Fruit fly (Drosophila melanogaster) whole organism, prepupa: Measurements from ENCODE around the gene CG10514.

Source experiments
- CG10631 ChIP-seq: fragments of 200-800 bp; sonication (Bioruptor generic); optimal IDR thresholded peaks from 2 replicates; lab custom pipeline; 2016; ENCODE audit warnings: missing biosample characterization, missing genetic modification characterization
- CG10669 ChIP-seq: fragments of 200-800 bp; sonication (Bioruptor generic); optimal IDR thresholded peaks from 3 replicates; lab custom pipeline; 2018; ENCODE audit warnings: missing biosample characterization, mild to moderate bottlenecking, missing genetic modification characterization, moderate library complexity
- CG11294 ChIP-seq: fragments of 200-800 bp; sonication (Bioruptor generic); IDR thresholded peaks from 2 replicates; pipeline ENCODE4 v1.3.6; 2022; ENCODE audit warnings: missing biosample characterization, missing genetic modification characterization
- CG11902 ChIP-seq: fragments of 200-800 bp; sonication (Bioruptor generic); optimal IDR thresholded peaks from 3 replicates; lab custom pipeline; 2016; ENCODE audit warnings: missing biosample characterization, missing genetic modification characterization
- CG1621 ChIP-seq: fragments of 200-800 bp; sonication (Bioruptor generic); optimal IDR thresholded peaks from 3 replicates; lab custom pipeline; 2018; ENCODE audit warnings: missing biosample characterization, mild to moderate bottlenecking, missing genetic modification characterization
- CG16779 ChIP-seq: fragments of 200-800 bp; sonication (Bioruptor generic); optimal IDR thresholded peaks from 3 replicates; lab custom pipeline; 2017; ENCODE audit warnings: missing biosample characterization, mild to moderate bottlenecking, missing genetic modification characterization
- CG3032 ChIP-seq: fragments of 200-800 bp; optimal IDR thresholded peaks from 2 replicates; lab custom pipeline; 2019; ENCODE audit warnings: missing biosample characterization, mild to moderate bottlenecking, missing genetic modification characterization, moderate library complexity
- CG31627 ChIP-seq: fragments of 200-800 bp; sonication (Bioruptor generic); optimal IDR thresholded peaks from 3 replicates; lab custom pipeline; 2016; ENCODE audit warnings: missing biosample characterization, missing genetic modification characterization
- CG32006 ChIP-seq: fragments of 200-800 bp; sonication (Bioruptor generic); optimal IDR thresholded peaks from 3 replicates; lab custom pipeline; 2017; ENCODE audit warnings: missing biosample characterization, mild to moderate bottlenecking, missing genetic modification characterization
- CG34406 ChIP-seq: fragments of 200-800 bp; sonication (Bioruptor generic); optimal IDR thresholded peaks from 3 replicates; lab custom pipeline; 2016; ENCODE audit warnings: missing biosample characterization, missing genetic modification characterization
- CG4318 ChIP-seq: fragments of 200-800 bp; sonication (Bioruptor generic); optimal IDR thresholded peaks from 3 replicates; lab custom pipeline; 2017; ENCODE audit warnings: missing biosample characterization, mild to moderate bottlenecking, missing genetic modification characterization
- CG6163 ChIP-seq: fragments of 200-800 bp; sonication (Bioruptor generic); IDR thresholded peaks from 3 replicates; pipeline ENCODE4 v1.3.6; 2022; ENCODE audit warnings: missing biosample characterization, missing genetic modification characterization
- CG6276 ChIP-seq: fragments of 200-800 bp; sonication (Bioruptor generic); optimal IDR thresholded peaks from 2 replicates; lab custom pipeline; 2017; ENCODE audit warnings: missing biosample characterization, mild to moderate bottlenecking, missing genetic modification characterization
- CG6854 ChIP-seq: fragments of 200-800 bp; sonication (Bioruptor generic); optimal IDR thresholded peaks from 2 replicates; lab custom pipeline; 2017; ENCODE audit warnings: missing biosample characterization, mild to moderate bottlenecking, missing genetic modification characterization
- CG7368 ChIP-seq: fragments of 200-800 bp; sonication (Bioruptor generic); optimal IDR thresholded peaks from 3 replicates; lab custom pipeline; 2016; ENCODE audit warnings: missing biosample characterization, missing genetic modification characterization
- CG8119 ChIP-seq: fragments of 200-800 bp; sonication (Bioruptor generic); IDR thresholded peaks from 3 replicates; pipeline ENCODE4 v1.3.6; 2022; ENCODE audit warnings: missing biosample characterization, missing genetic modification characterization
- CG8319 ChIP-seq: fragments of 200-800 bp; sonication (Bioruptor generic); optimal IDR thresholded peaks from 3 replicates; lab custom pipeline; 2016; ENCODE audit warnings: missing biosample characterization, missing genetic modification characterization
- CG9139 ChIP-seq: fragments of 200-800 bp; sonication (Bioruptor generic); optimal IDR thresholded peaks from 3 replicates; lab custom pipeline; 2017; ENCODE audit warnings: missing biosample characterization, mild to moderate bottlenecking, missing genetic modification characterization
- Eip75B ChIP-seq: fragments of 200-800 bp; sonication (Bioruptor generic); optimal IDR thresholded peaks from 3 replicates; lab custom pipeline; 2016; ENCODE audit warnings: missing biosample characterization, missing genetic modification characterization
- Eip78C ChIP-seq: fragments of 200-800 bp; sonication (Bioruptor generic); peaks from one replicate; lab custom pipeline; 2016; ENCODE audit warnings: missing biosample characterization, missing genetic modification characterization
- Eip93F ChIP-seq: fragments of 200-800 bp; sonication (Bioruptor generic); optimal IDR thresholded peaks from 2 replicates; lab custom pipeline; 2016; ENCODE audit warnings: missing biosample characterization, mild to moderate bottlenecking, missing genetic modification characterization
- Ets21C ChIP-seq: fragments of 200-800 bp; sonication (Bioruptor generic); optimal IDR thresholded peaks from 3 replicates; lab custom pipeline; 2016; ENCODE audit warnings: missing biosample characterization, missing genetic modification characterization
- Gug ChIP-seq: fragments of 200-800 bp; sonication (Bioruptor generic); IDR thresholded peaks from 2 replicates; pipeline ENCODE4 v1.3.6; 2022; ENCODE audit warnings: missing biosample characterization, missing genetic modification characterization
- Hr38 ChIP-seq: sonication (Bioruptor generic); optimal IDR thresholded peaks from 2 replicates; lab custom pipeline; 2016; ENCODE audit warnings: missing biosample characterization, missing genetic modification characterization
- Hr39 ChIP-seq: fragments of 200-800 bp; sonication (Bioruptor generic); optimal IDR thresholded peaks from 2 replicates; lab custom pipeline; 2016; ENCODE audit warnings: missing biosample characterization, missing genetic modification characterization
- OdsH ChIP-seq: fragments of 200-800 bp; sonication (Bioruptor generic); optimal IDR thresholded peaks from 3 replicates; lab custom pipeline; 2016; ENCODE audit warnings: missing biosample characterization, missing genetic modification characterization
- Smox ChIP-seq: fragments of 200-800 bp; sonication (Bioruptor generic); optimal IDR thresholded peaks from 3 replicates; lab custom pipeline; 2016; ENCODE audit warnings: missing biosample characterization, missing genetic modification characterization
- Sox102F ChIP-seq: fragments of 200-800 bp; sonication (Bioruptor generic); optimal IDR thresholded peaks from 2 replicates; lab custom pipeline; 2016; ENCODE audit warnings: missing biosample characterization, mild to moderate bottlenecking, missing genetic modification characterization
- acj6 ChIP-seq: fragments of 200-800 bp; sonication (Bioruptor generic); optimal IDR thresholded peaks from 3 replicates; lab custom pipeline; 2016; ENCODE audit warnings: missing biosample characterization, missing genetic modification characterization
- cyc ChIP-seq: fragments of 200-800 bp; sonication (Bioruptor generic); optimal IDR thresholded peaks from 3 replicates; lab custom pipeline; 2016; ENCODE audit warnings: missing biosample characterization, missing genetic modification characterization
- dac ChIP-seq: fragments of 200-800 bp; sonication (Bioruptor generic); optimal IDR thresholded peaks from 2 replicates; lab custom pipeline; 2017; ENCODE audit warnings: missing biosample characterization, mild to moderate bottlenecking, missing genetic modification characterization
- dsx ChIP-seq: fragments of 200-800 bp; optimal IDR thresholded peaks from 3 replicates; lab custom pipeline; 2019; ENCODE audit warnings: missing biosample characterization, mild to moderate bottlenecking, missing genetic modification characterization, moderate library complexity; ENCODE audit not compliant: poor library complexity, severe bottlenecking
- esn ChIP-seq: fragments of 200-800 bp; sonication (Bioruptor generic); optimal IDR thresholded peaks from 2 replicates; lab custom pipeline; 2016; ENCODE audit warnings: missing biosample characterization, mild to moderate bottlenecking, missing genetic modification characterization, moderate library complexity
- fd85E ChIP-seq: fragments of 200-800 bp; sonication (Bioruptor generic); optimal IDR thresholded peaks from 3 replicates; lab custom pipeline; 2016; ENCODE audit warnings: missing biosample characterization, missing genetic modification characterization
- fkh ChIP-seq: fragments of 200-800 bp; sonication (Bioruptor generic); optimal IDR thresholded peaks from 3 replicates; lab custom pipeline; 2017; ENCODE audit warnings: missing biosample characterization, mild to moderate bottlenecking, missing genetic modification characterization, moderate library complexity
- lz ChIP-seq: fragments of 200-800 bp; sonication (Bioruptor generic); optimal IDR thresholded peaks from 3 replicates; lab custom pipeline; 2016; ENCODE audit warnings: missing biosample characterization, missing genetic modification characterization
- net ChIP-seq: fragments of 200-800 bp; sonication (Bioruptor generic); optimal IDR thresholded peaks from 3 replicates; lab custom pipeline; 2016; ENCODE audit warnings: missing biosample characterization, missing genetic modification characterization
- salr ChIP-seq, 2 experiments: fragments of 200-800 bp; sonication (Bioruptor generic); optimal IDR thresholded peaks; 3 replicates each; lab custom pipeline; 2016 to 2018; ENCODE audit warnings: missing biosample characterization in 2 of 2, missing genetic modification characterization in 2 of 2, mild to moderate bottlenecking in 1 of 2
- spab ChIP-seq: fragments of 200-800 bp; sonication (Bioruptor generic); optimal IDR thresholded peaks from 2 replicates; lab custom pipeline; 2017; ENCODE audit warnings: missing biosample characterization, mild to moderate bottlenecking, missing genetic modification characterization, missing genetic modification reagents
- ss ChIP-seq, 2 experiments: fragments of 200-800 bp; sonication (Bioruptor generic); optimal IDR thresholded peaks; 2 replicates in 1 of 2; 3 replicates in 1 of 2; lab custom pipeline; 2017 to 2018; ENCODE audit warnings: mild to moderate bottlenecking in 2 of 2, missing biosample characterization in 2 of 2, missing genetic modification characterization in 2 of 2, moderate library complexity in 1 of 2
- topi ChIP-seq: fragments of 200-800 bp; sonication (Bioruptor generic); optimal IDR thresholded peaks from 3 replicates; lab custom pipeline; 2016; ENCODE audit warnings: missing biosample characterization, missing genetic modification characterization

The CG10514 gene

dm6 chr3R:25258628-25259240 lies 20.9 kb downstream of the CG10514 start, which contains the start of gene CG11857 (continued):
- peak; percentile 97 for TF ChIP-seq Ets21C (GFP tag; lab: Kevin White, UChicago)
- TF ChIP-seq CG7368 = peak; percentile 93
- no peak for TF ChIP-seq spab (GFP tag; lab: Kevin White, UChicago)
- peak; percentile 98 for TF ChIP-seq Eip78C (GFP tag; lab: Kevin White, UChicago)
- peak in 1 of 2 experiments; percentile 93 for TF ChIP-seq salr (GFP tag; optimal IDR thresholded peaks at IDR 0.05; lab: Kevin White, UChicago)
- TF ChIP-seq OdsH (GFP tag; lab: Kevin White, UChicago) = peak; percentile 97
- peak; percentile 98 for TF ChIP-seq Gug (GFP tag; lab: Robert Waterston, UW)
- peak; percentile 76 for TF ChIP-seq CG6854
- TF ChIP-seq CG32006 (GFP tag; lab: Kevin White, UChicago) = peak; percentile 96

dm6 chr3R:25249145-25250141 lies 30.2 kb downstream of the CG10514 start, which contains the start of gene Nup358:
Gene Nup358 (plus strand): TSS chr3R:25249348.
- TF ChIP-seq CG31627 (GFP tag; lab: Kevin White, UChicago) (peak; percentile 4), esn (GFP tag; lab: Kevin White, UChicago) (peak; percentile 37), CG4318 (GFP tag; lab: Kevin White, UChicago) (no peak)

dm6 chr3R:25247379-25247869 lies 32.2 kb downstream of the CG10514 start, which contains the start of the genes RpS27 and Nup37:
Gene RpS27 (minus strand): TSS chr3R:25247514.
Gene Nup37 (plus strand): TSS chr3R:25247658.
- TF ChIP-seq CG3032 (peak; percentile 88), net (GFP tag; lab: Kevin White, UChicago) (peak; percentile 96), CG1621 (peak; percentile 90), CG31627 (GFP tag; lab: Kevin White, UChicago) (peak; percentile 97), CG10631 (GFP tag; lab: Kevin White, UChicago) (peak; percentile 88), CG10669 (GFP tag; lab: Kevin White, UChicago) (peak; percentile 87), lz (GFP tag; lab: Kevin White, UChicago) (peak; percentile 98), fkh (GFP tag; lab: Kevin White, UChicago) (peak; percentile 94), CG16779 (tag; lab: Kevin White, UChicago) (peak; percentile 94), dac (GFP tag; lab: Kevin White, UChicago) (peak; percentile 91), Hr38 (no peak), CG11294 (GFP tag; lab: Robert Waterston, UW) (peak; percentile 77), esn (GFP tag; lab: Kevin White, UChicago) (peak; percentile 98), cyc (GFP tag; lab: Kevin White, UChicago) (peak; percentile 98), Hr39 (GFP tag; lab: Kevin White, UChicago) (peak; percentile 97), Smox (GFP tag; lab: Kevin White, UChicago) (peak; percentile 91), CG32006 (GFP tag; lab: Kevin White, UChicago) (peak; percentile 75), Ets21C (GFP tag; lab: Kevin White, UChicago) (peak; percentile 89), CG8319 (GFP tag; lab: Kevin White, UChicago) (peak; percentile 95), Eip93F (GFP tag; lab: Kevin White, UChicago) (no peak), Eip75B (GFP tag; lab: Kevin White, UChicago) (peak; percentile 96), Gug (GFP tag; lab: Robert Waterston, UW) (peak; percentile 77), topi (GFP tag; lab: Kevin White, UChicago) (peak; percentile 95), salr (GFP tag; optimal IDR thresholded peaks at IDR 0.05; lab: Kevin White, UChicago) (peak in 1 of 2 experiments; percentile 98), CG6854 (peak; percentile 98), acj6 (peak; percentile 92), Sox102F (peak; percentile 95), CG8119 (GFP tag; lab: Robert Waterston, UW) (peak; percentile 57; the same call in 2 of the 3 replicates), dsx (GFP tag; lab: Kevin White, UChicago) (peak; percentile 74), CG34406 (GFP tag; lab: Kevin White, UChicago) (peak; percentile 92), spab (GFP tag; lab: Kevin White, UChicago) (peak; percentile 76), CG6163 (peak; percentile 96), CG4318 (GFP tag; lab: Kevin White, UChicago) (no peak), ss (GFP tag; optimal IDR thresholded peaks at IDR 0.05; lab: Kevin White, UChicago) (peak; percentile 85 to 93), CG9139 (GFP tag; lab: Kevin White, UChicago) (peak; percentile 94), fd85E (GFP tag; lab: Kevin White, UChicago) (peak; percentile 89), Eip78C (GFP tag; lab: Kevin White, UChicago) (peak; percentile 97), CG11902 (GFP tag; lab: Kevin White, UChicago) (peak; percentile 93), CG6276 (GFP tag; lab: Kevin White, UChicago) (no peak)
